Worm (Caenorhabditis elegans) whole organism, mixed stage, embryonic: ENCODE results near the gene fip-1.

Experiments
- ceh-39 ChIP-seq: fragments of 150-350 bp; optimal IDR thresholded peaks from 2 replicates; lab custom pipeline; 2014; ENCODE audit warnings: missing biosample characterization, missing genetic modification characterization
- ces-1 ChIP-seq: fragments of 150-350 bp; optimal IDR thresholded peaks from 2 replicates; lab custom pipeline; 2014; ENCODE audit warnings: missing biosample characterization, missing genetic modification reagents, missing genetic modification characterization
- ham-2 ChIP-seq: fragments of 200-800 bp; sonication (Bioruptor generic); optimal IDR thresholded peaks from 2 replicates; lab custom pipeline; 2018; ENCODE audit warnings: mild to moderate bottlenecking, missing genetic modification characterization, missing compliant biosample characterization
- lin-13 ChIP-seq: fragments of 150-350 bp; optimal IDR thresholded peaks from 2 replicates; lab custom pipeline; 2014; ENCODE audit warnings: missing biosample characterization, missing genetic modification characterization
- lsy-2 ChIP-seq: fragments of 150-350 bp; optimal IDR thresholded peaks from 2 replicates; lab custom pipeline; 2014; ENCODE audit warnings: missing biosample characterization, missing genetic modification characterization
- nhr-12 ChIP-seq: fragments of 150-350 bp; optimal IDR thresholded peaks from 2 replicates; lab custom pipeline; 2014; ENCODE audit warnings: missing biosample characterization, missing genetic modification characterization
- nhr-28 ChIP-seq: fragments of 150-350 bp; optimal IDR thresholded peaks from 2 replicates; lab custom pipeline; 2014; ENCODE audit warnings: missing biosample characterization, missing genetic modification characterization

ce11 chrIII:8639188-8639795 is at the start of gene fip-1:
- TF ChIP-seq lsy-2 (no peak), ham-2 (GFP tag; lab: Kevin White, UChicago) (no peak), nhr-12 (no peak), ceh-39 (tag; lab: Kevin White, UChicago) (no peak), lin-13 (no peak), ces-1 (GFP tag; lab: Kevin White, UChicago) (no peak), nhr-28 (tag; lab: Kevin White, UChicago) (no peak)
